Fruit fly (Drosophila melanogaster): ENCODE measurements around the gene CG15812.

DNA sequence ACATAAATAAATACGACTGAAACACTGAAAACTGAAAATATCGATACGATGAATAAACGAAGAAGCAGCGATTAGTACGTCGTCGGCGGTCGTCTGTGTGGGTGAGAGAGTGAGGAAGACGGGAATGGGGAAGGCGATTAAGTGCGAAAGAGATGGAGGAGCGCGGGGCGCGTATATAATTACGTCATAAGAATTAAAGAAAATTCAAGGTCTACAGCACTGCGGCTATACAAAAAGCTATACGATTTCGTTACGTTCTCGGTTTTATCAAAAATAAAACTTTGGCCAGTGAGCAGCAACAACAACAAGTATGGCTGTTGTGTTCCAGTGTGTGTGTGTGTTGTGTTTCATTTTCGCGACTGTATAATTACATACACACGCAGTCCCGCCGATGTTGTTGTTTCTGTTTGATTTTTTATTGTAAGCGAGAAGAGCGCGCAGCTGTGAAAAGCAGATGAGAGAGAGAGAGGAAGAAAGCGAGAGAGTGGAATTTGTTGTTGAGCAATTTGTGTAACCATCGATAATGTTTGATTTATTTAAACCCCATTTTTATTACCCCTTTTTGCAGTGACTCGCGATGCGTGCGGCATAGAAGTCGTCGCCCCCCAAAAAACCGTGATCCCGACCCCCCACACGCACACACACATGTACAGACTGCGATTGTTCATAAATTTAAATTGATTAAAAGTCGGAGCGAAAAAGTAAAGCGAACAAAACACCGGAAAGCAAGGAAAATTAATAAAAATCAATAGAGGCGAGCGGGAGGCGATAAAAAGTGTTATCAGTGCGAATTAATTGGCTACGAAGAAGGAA lies 10.5 kb upstream of the CG15812 start:
- TF ChIP-seq Pif1B (GFP tag; optimal IDR thresholded peaks at IDR 0.05) (no peak), CG13204 (GFP tag; optimal IDR thresholded peaks at IDR 0.05) (peak; percentile 68)

Measured in whole organism, pupa.